Worm (Caenorhabditis elegans): ENCODE results near the gene gln-5.
"Not testable (repeated sequence)": the region's sequence is repeated elsewhere in the genome, so short reads cannot be mapped to it uniquely, and the experiment has no call there.

Gene gln-5

ce11 chrIV:17273602-17274110, at the start of gene gln-5:
Gene gln-5, minus strand, starts transcription at chrIV:17273652.
- TF ChIP-seq klf-2 (GFP tag; conservative IDR thresholded peaks at IDR 0.05) (no peak), ztf-23 (GFP tag; IDR thresholded peaks at IDR 0.05) (no peak), ztf-29 (GFP tag; IDR thresholded peaks at IDR 0.05) (no peak), cog-1 (tag; optimal IDR thresholded peaks at IDR 0.05) (no peak), tab-1 (GFP tag; IDR thresholded peaks at IDR 0.05) (no peak), med-1 (GFP tag; optimal IDR thresholded peaks at IDR 0.05; ENCODE audit: insufficient read depth) (no peak), T22C8.4 (GFP tag; IDR thresholded peaks at IDR 0.05) (no peak), flt-1 (GFP tag; IDR thresholded peaks at IDR 0.05) (no peak), ref-1 (GFP tag; conservative IDR thresholded peaks at IDR 0.05) (no peak)

ce11 chrIV:17320445-17320844, 47.0 kb upstream of the gln-5 start, which contains the start of gene C49C3.4:
Gene C49C3.4, plus strand, starts transcription at chrIV:17320795.
- TF ChIP-seq ztf-23 (GFP tag; IDR thresholded peaks at IDR 0.05): no peak
- no peak for TF ChIP-seq flt-1 (GFP tag; IDR thresholded peaks at IDR 0.05)
- TF ChIP-seq ref-1 (GFP tag; conservative IDR thresholded peaks at IDR 0.05): no peak
- TF ChIP-seq tab-1 (GFP tag; IDR thresholded peaks at IDR 0.05): no peak
- no peak for TF ChIP-seq cog-1 (tag; optimal IDR thresholded peaks at IDR 0.05)
- no peak for TF ChIP-seq klf-2 (GFP tag; conservative IDR thresholded peaks at IDR 0.05)
- no peak for TF ChIP-seq ztf-29 (GFP tag; IDR thresholded peaks at IDR 0.05)
- no peak for TF ChIP-seq med-1 (GFP tag; optimal IDR thresholded peaks at IDR 0.05; ENCODE audit: insufficient read depth)
- TF ChIP-seq T22C8.4 (GFP tag; IDR thresholded peaks at IDR 0.05): no peak

ce11 chrIV:17316398-17316797, 42.9 kb upstream of the gln-5 start, which contains the start of gene C49C3.20:
Gene C49C3.20, minus strand, starts transcription at chrIV:17316498.
- no peak for TF ChIP-seq T22C8.4 (GFP tag; IDR thresholded peaks at IDR 0.05)
- TF ChIP-seq tab-1 (GFP tag; IDR thresholded peaks at IDR 0.05): no peak
- no peak for TF ChIP-seq ref-1 (GFP tag; conservative IDR thresholded peaks at IDR 0.05)
- TF ChIP-seq flt-1 (GFP tag; IDR thresholded peaks at IDR 0.05): no peak
- TF ChIP-seq klf-2 (GFP tag; conservative IDR thresholded peaks at IDR 0.05): no peak
- TF ChIP-seq ztf-23 (GFP tag; IDR thresholded peaks at IDR 0.05): no peak
- TF ChIP-seq cog-1 (tag; optimal IDR thresholded peaks at IDR 0.05): no peak
- TF ChIP-seq med-1 (GFP tag; optimal IDR thresholded peaks at IDR 0.05; ENCODE audit: insufficient read depth): no peak
- TF ChIP-seq ztf-29 (GFP tag; IDR thresholded peaks at IDR 0.05): no peak

- TF ChIP-seq T22C8.4 (GFP tag; IDR thresholded peaks at IDR 0.05) (no peak), ztf-23 (GFP tag; IDR thresholded peaks at IDR 0.05) (no peak), tab-1 (GFP tag; IDR thresholded peaks at IDR 0.05) (no peak), ztf-29 (GFP tag; IDR thresholded peaks at IDR 0.05) (no peak), flt-1 (GFP tag; IDR thresholded peaks at IDR 0.05) (no peak), med-1 (GFP tag; optimal IDR thresholded peaks at IDR 0.05; ENCODE audit: insufficient read depth) (no peak), ref-1 (GFP tag; conservative IDR thresholded peaks at IDR 0.05) (no peak), cog-1 (tag; optimal IDR thresholded peaks at IDR 0.05) (no peak), klf-2 (GFP tag; conservative IDR thresholded peaks at IDR 0.05) (no peak)
Measured at ce11 chrIV:17311842-17312241, 38.4 kb upstream of the gln-5 start, which contains the start of gene snf-9. Gene snf-9, plus strand, starts transcription at chrIV:17312142.

- TF ChIP-seq cog-1 (tag; optimal IDR thresholded peaks at IDR 0.05) (no peak), ztf-23 (GFP tag; IDR thresholded peaks at IDR 0.05) (no peak), T22C8.4 (GFP tag; IDR thresholded peaks at IDR 0.05) (no peak), med-1 (GFP tag; optimal IDR thresholded peaks at IDR 0.05; ENCODE audit: insufficient read depth) (no peak), ref-1 (GFP tag; conservative IDR thresholded peaks at IDR 0.05) (no peak), klf-2 (GFP tag; conservative IDR thresholded peaks at IDR 0.05) (no peak)
Measured at ce11 chrIV:17308211-17308610, 34.8 kb upstream of the gln-5 start, which contains the start of gene T28F3.9. Gene T28F3.9, plus strand, starts transcription at chrIV:17308511.

ce11 chrIV:17307223-17307622, 33.8 kb upstream of the gln-5 start, which contains the start of gene T28F3.8:
Gene T28F3.8, minus strand, starts transcription at chrIV:17307323.
- not testable (repeated sequence) for TF ChIP-seq ztf-29 (GFP tag; IDR thresholded peaks at IDR 0.05); klf-2 (GFP tag; conservative IDR thresholded peaks at IDR 0.05); tab-1 (GFP tag; IDR thresholded peaks at IDR 0.05)

- TF ChIP-seq ztf-29 (GFP tag; IDR thresholded peaks at IDR 0.05) (no peak), tab-1 (GFP tag; IDR thresholded peaks at IDR 0.05) (no peak), flt-1 (GFP tag; IDR thresholded peaks at IDR 0.05) (no peak), cog-1 (tag; optimal IDR thresholded peaks at IDR 0.05) (no peak)
Measured at ce11 chrIV:17301933-17302332, 28.5 kb upstream of the gln-5 start, which contains the start of gene ifta-2. Gene ifta-2, minus strand, starts transcription at chrIV:17302033.

- TF ChIP-seq klf-2 (GFP tag; conservative IDR thresholded peaks at IDR 0.05): no peak
- TF ChIP-seq cog-1 (tag; optimal IDR thresholded peaks at IDR 0.05): no peak
- no peak for TF ChIP-seq tab-1 (GFP tag; IDR thresholded peaks at IDR 0.05)
- TF ChIP-seq med-1 (GFP tag; optimal IDR thresholded peaks at IDR 0.05; ENCODE audit: insufficient read depth): no peak
- no peak for TF ChIP-seq ref-1 (GFP tag; conservative IDR thresholded peaks at IDR 0.05)
- TF ChIP-seq T22C8.4 (GFP tag; IDR thresholded peaks at IDR 0.05): no peak
- no peak for TF ChIP-seq flt-1 (GFP tag; IDR thresholded peaks at IDR 0.05)
- TF ChIP-seq ztf-23 (GFP tag; IDR thresholded peaks at IDR 0.05): no peak
- no peak for TF ChIP-seq ztf-29 (GFP tag; IDR thresholded peaks at IDR 0.05)
Measured at ce11 chrIV:17294489-17294888, 21.0 kb upstream of the gln-5 start, which contains the start of gene T28F3.5. Gene T28F3.5, plus strand, starts transcription at chrIV:17294789.

- no peak for TF ChIP-seq med-1 (GFP tag; optimal IDR thresholded peaks at IDR 0.05; ENCODE audit: insufficient read depth)
- no peak for TF ChIP-seq ref-1 (GFP tag; conservative IDR thresholded peaks at IDR 0.05)
- TF ChIP-seq tab-1 (GFP tag; IDR thresholded peaks at IDR 0.05): no peak
- TF ChIP-seq klf-2 (GFP tag; conservative IDR thresholded peaks at IDR 0.05): no peak
- no peak for TF ChIP-seq ztf-29 (GFP tag; IDR thresholded peaks at IDR 0.05)
- no peak for TF ChIP-seq flt-1 (GFP tag; IDR thresholded peaks at IDR 0.05)
Measured at ce11 chrIV:17293679-17294078, 20.2 kb upstream of the gln-5 start.

ce11 chrIV:17293068-17293467, 19.6 kb upstream of the gln-5 start:
- no peak for TF ChIP-seq ref-1 (GFP tag; conservative IDR thresholded peaks at IDR 0.05)
- TF ChIP-seq ztf-29 (GFP tag; IDR thresholded peaks at IDR 0.05): no peak
- no peak for TF ChIP-seq tab-1 (GFP tag; IDR thresholded peaks at IDR 0.05)
- no peak for TF ChIP-seq ztf-23 (GFP tag; IDR thresholded peaks at IDR 0.05)
- TF ChIP-seq med-1 (GFP tag; optimal IDR thresholded peaks at IDR 0.05; ENCODE audit: insufficient read depth): no peak
- no peak for TF ChIP-seq klf-2 (GFP tag; conservative IDR thresholded peaks at IDR 0.05)
- TF ChIP-seq cog-1 (tag; optimal IDR thresholded peaks at IDR 0.05): no peak
- TF ChIP-seq flt-1 (GFP tag; IDR thresholded peaks at IDR 0.05): no peak
- TF ChIP-seq T22C8.4 (GFP tag; IDR thresholded peaks at IDR 0.05): no peak
